Worm (Caenorhabditis elegans) whole organism, mixed stage, embryonic: ENCODE measurements around the gene twk-31.

Experiments used
- cnd-1 ChIP-seq: fragments of 200-800 bp; sonication (Bioruptor generic); optimal IDR thresholded peaks from 2 replicates; lab custom pipeline; 2018; ENCODE audit warnings: mild to moderate bottlenecking, missing genetic modification characterization, missing compliant biosample characterization
- ham-2 ChIP-seq: fragments of 200-800 bp; sonication (Bioruptor generic); optimal IDR thresholded peaks from 2 replicates; lab custom pipeline; 2018; ENCODE audit warnings: mild to moderate bottlenecking, missing genetic modification characterization, missing compliant biosample characterization
- hlh-1 ChIP-seq: fragments of 150-350 bp; optimal IDR thresholded peaks from 2 replicates; lab custom pipeline; 2014; ENCODE audit warnings: missing biosample characterization, missing genetic modification reagents, missing genetic modification characterization
- lin-13 ChIP-seq: fragments of 150-350 bp; optimal IDR thresholded peaks from 2 replicates; lab custom pipeline; 2014; ENCODE audit warnings: missing biosample characterization, missing genetic modification characterization
- mab-5 ChIP-seq: fragments of 150-350 bp; optimal IDR thresholded peaks from 2 replicates; lab custom pipeline; 2014; ENCODE audit warnings: missing biosample characterization, missing genetic modification characterization
- mep-1 ChIP-seq: fragments of 150-350 bp; optimal IDR thresholded peaks from 2 replicates; lab custom pipeline; 2017; ENCODE audit warnings: missing biosample characterization, missing genetic modification reagents, missing genetic modification characterization, inconsistent platforms
- sem-2 ChIP-seq: fragments of 200-800 bp; sonication (Bioruptor generic); optimal IDR thresholded peaks from 2 replicates; lab custom pipeline; 2018; ENCODE audit warnings: mild to moderate bottlenecking, missing genetic modification characterization, missing compliant biosample characterization
- tbx-8 ChIP-seq: fragments of 200-800 bp; sonication (Bioruptor generic); optimal IDR thresholded peaks from 2 replicates; lab custom pipeline; 2018; ENCODE audit warnings: mild to moderate bottlenecking, missing genetic modification characterization, moderate library complexity, missing compliant biosample characterization
- unc-62 ChIP-seq: fragments of 150-350 bp; optimal IDR thresholded peaks from 2 replicates; lab custom pipeline; 2014; ENCODE audit warnings: missing biosample characterization, missing genetic modification reagents, missing genetic modification characterization

ce11 chrIII:11446826-11447225 is 36.3 kb downstream of the twk-31 start:
- TF ChIP-seq unc-62 (GFP tag; lab: Kevin White, UChicago): no peak
- TF ChIP-seq mep-1: no peak
- no peak for TF ChIP-seq cnd-1
- TF ChIP-seq ham-2 (GFP tag; lab: Kevin White, UChicago): no peak
- TF ChIP-seq hlh-1 (tag; lab: Kevin White, UChicago): no peak
- TF ChIP-seq lin-13 (tag; lab: Kevin White, UChicago): no peak
- no peak for TF ChIP-seq sem-2 (GFP tag; lab: Kevin White, UChicago)
- TF ChIP-seq mab-5 (tag; lab: Kevin White, UChicago): no peak
- no peak for TF ChIP-seq tbx-8 (GFP tag; lab: Kevin White, UChicago)
